Worm (Caenorhabditis elegans) whole organism, late embryonic: ENCODE results near the gene ZK652.8.
A peak's percentile ranks its signal among the peaks of the same experiment; 100 is the strongest.

ENCODE experiments used
- C08G9.2 ChIP-seq: sonication (generic microtip); optimal IDR thresholded peaks from 2 replicates; lab custom pipeline; 2016; ENCODE audit warnings: mild to moderate bottlenecking, missing genetic modification characterization, moderate library complexity, missing compliant biosample characterization
- T23F11.4 ChIP-seq: fragments of 200-800 bp; sonication (Bioruptor generic); optimal IDR thresholded peaks from 2 replicates; lab custom pipeline; 2018; ENCODE audit warnings: mild to moderate bottlenecking, missing genetic modification characterization, missing compliant biosample characterization
- Y22D7AL.16 ChIP-seq: sonication (generic microtip); optimal IDR thresholded peaks from 2 replicates; lab custom pipeline; 2016; ENCODE audit warnings: missing genetic modification characterization, missing compliant biosample characterization
- ceh-14 ChIP-seq: sonication (generic microtip); optimal IDR thresholded peaks from 2 replicates; lab custom pipeline; 2016; ENCODE audit warnings: missing genotype, missing genetic modification characterization, missing compliant biosample characterization
- ceh-18 ChIP-seq: sonication (generic microtip); optimal IDR thresholded peaks from 2 replicates; lab custom pipeline; 2016; ENCODE audit warnings: missing genetic modification characterization, missing compliant biosample characterization
- ceh-19 ChIP-seq: fragments of 200-800 bp; sonication (Bioruptor generic); optimal IDR thresholded peaks from 2 replicates; lab custom pipeline; 2018; ENCODE audit warnings: mild to moderate bottlenecking, missing genetic modification characterization, missing compliant biosample characterization
- ceh-24 ChIP-seq: sonication (generic microtip); optimal IDR thresholded peaks from 2 replicates; lab custom pipeline; 2016; ENCODE audit warnings: mild to moderate bottlenecking, missing genetic modification characterization, missing compliant biosample characterization
- ceh-34 ChIP-seq: sonication (generic microtip); optimal IDR thresholded peaks from 2 replicates; lab custom pipeline; 2016; ENCODE audit warnings: mild to moderate bottlenecking, missing genetic modification characterization, missing compliant biosample characterization
- ceh-48 ChIP-seq: sonication (generic microtip); optimal IDR thresholded peaks from 2 replicates; lab custom pipeline; 2016; ENCODE audit warnings: missing genetic modification characterization, inconsistent platforms, missing compliant biosample characterization
- che-1 ChIP-seq: sonication (generic microtip); optimal IDR thresholded peaks from 2 replicates; lab custom pipeline; 2016; ENCODE audit warnings: mild to moderate bottlenecking, missing genetic modification characterization, missing compliant biosample characterization
- dve-1 ChIP-seq: sonication (generic microtip); optimal IDR thresholded peaks from 2 replicates; lab custom pipeline; 2017; ENCODE audit warnings: antibody characterized with exemption, mild to moderate bottlenecking, missing genetic modification characterization, missing compliant biosample characterization
- elt-4 ChIP-seq: sonication (generic microtip); optimal IDR thresholded peaks from 2 replicates; lab custom pipeline; 2016; ENCODE audit warnings: missing genetic modification characterization, missing compliant biosample characterization
- fax-1 ChIP-seq: sonication (generic microtip); optimal IDR thresholded peaks from 2 replicates; lab custom pipeline; 2016; ENCODE audit warnings: missing genotype, missing genetic modification characterization, missing compliant biosample characterization
- fkh-6 ChIP-seq: sonication (generic microtip); optimal IDR thresholded peaks from 2 replicates; lab custom pipeline; 2016; ENCODE audit warnings: missing genetic modification characterization, missing compliant biosample characterization
- hlh-30 ChIP-seq: sonication (generic microtip); optimal IDR thresholded peaks from 2 replicates; lab custom pipeline; 2017; ENCODE audit warnings: antibody characterized with exemption, missing genetic modification characterization, missing compliant biosample characterization; ENCODE audit not compliant: insufficient read depth
- hlh-8 ChIP-seq: sonication (generic microtip); optimal IDR thresholded peaks from 2 replicates; lab custom pipeline; 2016; ENCODE audit warnings: missing genotype, missing genetic modification characterization, missing compliant biosample characterization
- lin-11 ChIP-seq: fragments of 200-800 bp; sonication (Bioruptor generic); optimal IDR thresholded peaks from 2 replicates; lab custom pipeline; 2018; ENCODE audit warnings: mild to moderate bottlenecking, missing genetic modification characterization, missing compliant biosample characterization
- madf-2 ChIP-seq: sonication (generic microtip); optimal IDR thresholded peaks from 2 replicates; lab custom pipeline; 2017; ENCODE audit warnings: missing genetic modification characterization, missing compliant biosample characterization
- nfya-1 ChIP-seq: sonication (generic microtip); optimal IDR thresholded peaks from 2 replicates; lab custom pipeline; 2017; ENCODE audit warnings: missing genetic modification characterization, mild to moderate bottlenecking, missing compliant biosample characterization, antibody characterized with exemption, moderate library complexity
- nhr-232 ChIP-seq: sonication (generic microtip); optimal IDR thresholded peaks from 2 replicates; lab custom pipeline; 2016; ENCODE audit warnings: missing genetic modification characterization, missing compliant biosample characterization
- npax-4 ChIP-seq: sonication (generic microtip); optimal IDR thresholded peaks from 2 replicates; lab custom pipeline; 2016; ENCODE audit warnings: missing genetic modification characterization, missing compliant biosample characterization
- odd-2 ChIP-seq: sonication (generic microtip); optimal IDR thresholded peaks from 2 replicates; lab custom pipeline; 2017; ENCODE audit warnings: antibody characterized with exemption, mild to moderate bottlenecking, missing genetic modification characterization, missing compliant biosample characterization
- pat-9 ChIP-seq: fragments of 200-800 bp; sonication (Bioruptor generic); optimal IDR thresholded peaks from 2 replicates; lab custom pipeline; 2018; ENCODE audit warnings: mild to moderate bottlenecking, missing genetic modification characterization, moderate library complexity, missing compliant biosample characterization
- pha-2 ChIP-seq: sonication (generic microtip); optimal IDR thresholded peaks from 2 replicates; lab custom pipeline; 2017; ENCODE audit warnings: mild to moderate bottlenecking, missing genetic modification characterization, missing compliant biosample characterization
- pros-1 ChIP-seq: fragments of 150-350 bp; optimal IDR thresholded peaks from 2 replicates; lab custom pipeline; 2014; ENCODE audit warnings: missing biosample characterization, missing genetic modification reagents, missing genetic modification characterization
- ref-2 ChIP-seq: sonication (generic microtip); optimal IDR thresholded peaks from 2 replicates; lab custom pipeline; 2016; ENCODE audit warnings: missing genetic modification characterization, missing compliant biosample characterization
- rnt-1 ChIP-seq: sonication (generic microtip); optimal IDR thresholded peaks from 2 replicates; lab custom pipeline; 2016; ENCODE audit warnings: missing genetic modification characterization, missing compliant biosample characterization
- sdc-2 ChIP-seq: sonication (generic microtip); optimal IDR thresholded peaks from 2 replicates; lab custom pipeline; 2016; ENCODE audit warnings: missing genotype, missing genetic modification characterization, missing compliant biosample characterization
- sox-2 ChIP-seq: fragments of 200-800 bp; sonication (Bioruptor generic); IDR thresholded peaks from 2 replicates; pipeline ENCODE4 v1.3.6; 2022; ENCODE audit warnings: missing genetic modification reagents, missing genetic modification characterization, missing compliant biosample characterization
- sox-4 ChIP-seq: sonication (generic microtip); optimal IDR thresholded peaks from 2 replicates; lab custom pipeline; 2017; ENCODE audit warnings: mild to moderate bottlenecking, missing genetic modification characterization, inconsistent platforms, missing compliant biosample characterization
- tbx-2 ChIP-seq: sonication (generic microtip); optimal IDR thresholded peaks from 2 replicates; lab custom pipeline; 2016; ENCODE audit warnings: missing genetic modification characterization, missing compliant biosample characterization
- unc-3 ChIP-seq, 2 experiments: fragments of 200-800 bp in 1 of 2; sonication (Bioruptor generic) in 1 of 2; sonication (generic microtip) in 1 of 2; conservative IDR thresholded peaks in 1 of 2; optimal IDR thresholded peaks in 1 of 2; 2 replicates each; pipeline versions ENCODE4 v1.3.6 to Lab custom; 2016 to 2022; ENCODE audit warnings: missing compliant biosample characterization in 2 of 2, missing genetic modification characterization in 2 of 2, missing genetic modification reagents in 1 of 2
- unc-42 ChIP-seq: sonication (generic microtip); optimal IDR thresholded peaks from 2 replicates; lab custom pipeline; 2016; ENCODE audit warnings: missing genotype, missing genetic modification characterization, missing compliant biosample characterization
- unc-55 ChIP-seq: sonication (generic microtip); optimal IDR thresholded peaks from 2 replicates; lab custom pipeline; 2017; ENCODE audit warnings: missing biosample characterization, missing genetic modification reagents, missing genetic modification characterization
- unc-86 ChIP-seq: sonication (generic microtip); optimal IDR thresholded peaks from 2 replicates; lab custom pipeline; 2016; ENCODE audit warnings: missing genetic modification characterization, missing compliant biosample characterization
- zip-5 ChIP-seq: sonication (generic microtip); optimal IDR thresholded peaks from 2 replicates; lab custom pipeline; 2016; ENCODE audit warnings: missing genetic modification characterization, missing compliant biosample characterization

Gene ZK652.8

DNA sequence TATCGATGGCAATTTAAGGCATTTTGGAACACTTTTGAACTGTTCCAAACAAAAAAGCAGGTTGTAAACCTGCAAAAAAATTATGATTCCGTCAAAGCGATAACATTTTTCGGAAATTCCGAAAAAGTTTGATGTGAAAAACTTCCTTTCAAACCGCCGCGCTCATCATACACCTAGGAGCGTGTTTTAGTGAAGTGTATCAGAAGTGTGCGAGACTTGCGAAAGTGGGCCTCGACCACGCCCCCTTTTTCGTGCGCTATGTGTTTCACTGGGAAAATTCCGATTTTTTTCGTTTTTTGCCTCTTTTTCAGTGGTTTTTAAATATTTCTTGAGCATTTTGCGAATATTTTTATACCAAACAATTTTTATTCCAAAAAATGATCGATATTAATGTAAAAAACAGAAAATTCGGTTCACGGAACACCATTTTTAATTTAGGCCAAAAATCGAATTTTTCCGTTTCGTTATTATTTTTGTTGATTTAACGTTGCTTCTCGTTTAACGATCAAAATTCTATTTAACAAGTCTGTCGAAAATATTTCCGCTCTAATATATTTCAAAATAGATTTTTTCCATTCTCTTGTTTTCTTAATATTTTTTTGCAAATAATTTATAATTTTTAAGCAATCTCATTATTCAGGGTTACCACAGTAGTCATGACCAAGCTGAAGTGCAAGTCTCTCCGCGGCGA lies 11.2 kb upstream of the ZK652.8 start, which contains the start of gene rpl-35 (continued):
- TF ChIP-seq zip-5 (tag; lab: Kevin White, UChicago) (peak; percentile 49), T23F11.4 (GFP tag; lab: Kevin White, UChicago) (peak; percentile 82), ceh-14 (tag; lab: Kevin White, UChicago) (peak; percentile 97), odd-2 (tag; lab: Kevin White, UChicago) (no peak), rnt-1 (tag; lab: Kevin White, UChicago) (peak; percentile 99), pha-2 (tag; lab: Kevin White, UChicago) (peak; percentile 57), fax-1 (peak; percentile 58), Y22D7AL.16 (tag; lab: Kevin White, UChicago) (peak; percentile 42), elt-4 (tag; lab: Kevin White, UChicago) (no peak), ceh-24 (peak; percentile 70), unc-42 (peak; percentile 99), pros-1 (peak; percentile 91), ceh-48 (peak; percentile 83), unc-86 (tag; lab: Kevin White, UChicago) (peak; percentile 98), hlh-8 (tag; lab: Kevin White, UChicago) (peak; percentile 87), tbx-2 (tag; lab: Kevin White, UChicago) (peak; percentile 98), unc-55 (GFP tag; lab: Kevin White, UChicago) (peak; percentile 83), unc-3 (GFP tag; conservative IDR thresholded peaks at IDR 0.05; lab: Robert Waterston, UW) (peak; percentile 84), unc-3 (tag; optimal IDR thresholded peaks at IDR 0.05; lab: Kevin White, UChicago) (peak; percentile 80), sox-2 (peak; percentile 84), ceh-18 (tag; lab: Kevin White, UChicago) (peak; percentile 100), ceh-34 (peak; percentile 99), sox-4 (tag; lab: Kevin White, UChicago) (peak; percentile 78), fkh-6 (tag; lab: Kevin White, UChicago) (no peak), hlh-30 (tag; lab: Kevin White, UChicago) (peak; percentile 88), ref-2 (peak; percentile 99), C08G9.2 (tag; lab: Kevin White, UChicago) (peak; percentile 86), ceh-19 (GFP tag; lab: Kevin White, UChicago) (peak; percentile 79), che-1 (tag; lab: Kevin White, UChicago) (peak; percentile 62), dve-1 (tag; lab: Kevin White, UChicago) (peak; percentile 97), npax-4 (tag; lab: Kevin White, UChicago) (no peak)
- TF ChIP-seq, all 69 proteins: peak for 56

ce11 chrIII:7848173-7848572 lies 4.7 kb upstream of the ZK652.8 start:
- no peak for TF ChIP-seq madf-2 (tag; lab: Kevin White, UChicago)
- peak; percentile 27 for TF ChIP-seq unc-42
- no peak for TF ChIP-seq sdc-2 (tag; lab: Kevin White, UChicago)
- peak; percentile 6 for TF ChIP-seq nfya-1 (tag; lab: Kevin White, UChicago)
- no peak for TF ChIP-seq rnt-1 (tag; lab: Kevin White, UChicago)
- TF ChIP-seq hlh-30 (tag; lab: Kevin White, UChicago): no peak
- no peak for TF ChIP-seq elt-4 (tag; lab: Kevin White, UChicago)
- TF ChIP-seq nhr-232: no peak
- no peak for TF ChIP-seq sox-2

ce11 chrIII:7838907-7839642 lies 4.4 kb downstream of the ZK652.8 start, which contains the start of gene ceh-23:
ceh-23 (plus strand) TSS chrIII:7839592.
- TF ChIP-seq lin-11 (no peak), ref-2 (no peak), pat-9 (tag; lab: Kevin White, UChicago) (no peak)
